Worm (Caenorhabditis elegans) whole organism, L2 larva: ENCODE results near the gene W05H7.1.

Experiments
- F13H6.1 ChIP-seq: sonication (generic microtip); optimal IDR thresholded peaks from 2 replicates; lab custom pipeline; 2016; ENCODE audit warnings: missing genetic modification characterization, missing compliant biosample characterization
- ZK546.5 ChIP-seq: sonication (generic microtip); optimal IDR thresholded peaks from 2 replicates; lab custom pipeline; 2017; ENCODE audit warnings: missing biosample characterization, missing genetic modification characterization
- alr-1 ChIP-seq: fragments of 150-350 bp; optimal IDR thresholded peaks from 2 replicates; lab custom pipeline; 2014; ENCODE audit warnings: missing biosample characterization, missing genetic modification characterization
- ama-1 ChIP-seq: fragments of 150-350 bp; optimal IDR thresholded peaks from 2 replicates; lab custom pipeline; 2018; ENCODE audit warnings: inconsistent platforms
- blmp-1 ChIP-seq: sonication (generic microtip); optimal IDR thresholded peaks from 2 replicates; lab custom pipeline; 2017; ENCODE audit warnings: missing genetic modification characterization, mild to moderate bottlenecking, missing compliant biosample characterization, antibody characterized with exemption, moderate library complexity; ENCODE audit not compliant: insufficient read depth
- ceh-16 ChIP-seq: fragments of 150-350 bp; optimal IDR thresholded peaks from 2 replicates; lab custom pipeline; 2014; ENCODE audit warnings: missing biosample characterization, missing genetic modification characterization
- ceh-82 ChIP-seq: fragments of 150-350 bp; optimal IDR thresholded peaks from 2 replicates; lab custom pipeline; 2014; ENCODE audit warnings: missing biosample characterization, missing genetic modification characterization
- crh-2 ChIP-seq: sonication (generic microtip); optimal IDR thresholded peaks from 2 replicates; lab custom pipeline; 2017; ENCODE audit warnings: missing biosample characterization, missing genetic modification characterization
- egl-27 ChIP-seq: sonication (generic microtip); optimal IDR thresholded peaks from 3 replicates; lab custom pipeline; 2017; ENCODE audit warnings: missing biosample characterization, missing genetic modification reagents, missing genetic modification characterization
- elt-1 ChIP-seq: fragments of 150-350 bp; optimal IDR thresholded peaks from 2 replicates; lab custom pipeline; 2014; ENCODE audit warnings: missing biosample characterization, missing genetic modification characterization
- elt-3 ChIP-seq: sonication (generic microtip); optimal IDR thresholded peaks from 2 replicates; lab custom pipeline; 2017; ENCODE audit warnings: missing biosample characterization, missing genetic modification characterization
- fos-1 ChIP-seq: fragments of 150-350 bp; optimal IDR thresholded peaks from 2 replicates; lab custom pipeline; 2014; ENCODE audit warnings: missing biosample characterization, missing genetic modification characterization
- gmeb-1 ChIP-seq: fragments of 150-350 bp; optimal IDR thresholded peaks from 2 replicates; lab custom pipeline; 2014; ENCODE audit warnings: missing biosample characterization, missing genetic modification characterization
- lin-11 ChIP-seq: fragments of 150-350 bp; sonication (generic microtip); optimal IDR thresholded peaks from 2 replicates; lab custom pipeline; 2014; ENCODE audit warnings: missing biosample characterization, missing genetic modification characterization, inconsistent platforms, mixed read lengths
- lin-13 ChIP-seq: fragments of 150-350 bp; optimal IDR thresholded peaks from 2 replicates; lab custom pipeline; 2014; ENCODE audit warnings: missing biosample characterization, missing genetic modification reagents, missing genetic modification characterization
- lin-39 ChIP-seq: fragments of 150-350 bp; optimal IDR thresholded peaks from 2 replicates; lab custom pipeline; 2014; ENCODE audit warnings: missing biosample characterization, missing genetic modification reagents, missing genetic modification characterization
- lsy-2 ChIP-seq, 2 experiments: fragments of 150-350 bp in 1 of 2; sonication (generic microtip) in 1 of 2; optimal IDR thresholded peaks; 2 replicates each; lab custom pipeline; 2014 to 2017; ENCODE audit warnings: missing biosample characterization in 2 of 2, missing genetic modification characterization in 2 of 2
- mbf-1 ChIP-seq: sonication (generic microtip); optimal IDR thresholded peaks from 2 replicates; lab custom pipeline; 2017; ENCODE audit warnings: missing biosample characterization, missing genetic modification characterization
- mdl-1 ChIP-seq, 2 experiments: fragments of 150-350 bp in 1 of 2; sonication (generic microtip) in 1 of 2; optimal IDR thresholded peaks; 2 replicates each; lab custom pipeline; 2017; ENCODE audit warnings: missing biosample characterization in 2 of 2, missing genetic modification characterization in 2 of 2
- nhr-10 ChIP-seq: sonication (generic microtip); optimal IDR thresholded peaks from 2 replicates; lab custom pipeline; 2017; ENCODE audit warnings: missing biosample characterization, missing genetic modification characterization
- nhr-11 ChIP-seq: fragments of 150-350 bp; optimal IDR thresholded peaks from 2 replicates; lab custom pipeline; 2014; ENCODE audit warnings: missing biosample characterization, missing genetic modification characterization
- nhr-12 ChIP-seq: fragments of 150-350 bp; optimal IDR thresholded peaks from 2 replicates; lab custom pipeline; 2014; ENCODE audit warnings: missing biosample characterization, missing genetic modification characterization
- nhr-129 ChIP-seq: fragments of 150-350 bp; optimal IDR thresholded peaks from 2 replicates; lab custom pipeline; 2014; ENCODE audit warnings: missing biosample characterization, missing genetic modification characterization
- nhr-21 ChIP-seq: fragments of 150-350 bp; optimal IDR thresholded peaks from 2 replicates; lab custom pipeline; 2014; ENCODE audit warnings: missing biosample characterization, missing genetic modification characterization
- nhr-23 ChIP-seq: fragments of 150-350 bp; optimal IDR thresholded peaks from 2 replicates; lab custom pipeline; 2014; ENCODE audit warnings: missing biosample characterization, missing genetic modification reagents, missing genetic modification characterization
- nhr-237 ChIP-seq: fragments of 150-350 bp; optimal IDR thresholded peaks from 2 replicates; lab custom pipeline; 2014; ENCODE audit warnings: missing biosample characterization, missing genetic modification characterization
- nhr-25 ChIP-seq: fragments of 150-350 bp; sonication (generic microtip); optimal IDR thresholded peaks from 3 replicates; lab custom pipeline; 2014; ENCODE audit warnings: missing biosample characterization, missing genetic modification characterization
- nhr-6 ChIP-seq: fragments of 150-350 bp; optimal IDR thresholded peaks from 2 replicates; lab custom pipeline; 2014; ENCODE audit warnings: missing biosample characterization, missing genetic modification characterization
- peb-1 ChIP-seq: fragments of 150-350 bp; optimal IDR thresholded peaks from 2 replicates; lab custom pipeline; 2014; ENCODE audit warnings: missing biosample characterization, missing genetic modification characterization
- sem-4 ChIP-seq: fragments of 150-350 bp; optimal IDR thresholded peaks from 2 replicates; lab custom pipeline; 2014; ENCODE audit warnings: missing biosample characterization, missing genetic modification reagents, missing genetic modification characterization
- sma-3 ChIP-seq: sonication (generic microtip); optimal IDR thresholded peaks from 2 replicates; lab custom pipeline; 2016; ENCODE audit warnings: missing genetic modification reagents, missing genetic modification characterization, missing compliant biosample characterization
- sma-9 ChIP-seq, 2 experiments: fragments of 150-350 bp in 1 of 2; sonication (generic microtip) in 1 of 2; optimal IDR thresholded peaks; 2 replicates each; lab custom pipeline; 2014 to 2016; ENCODE audit warnings: missing genetic modification characterization in 2 of 2, mild to moderate bottlenecking in 1 of 2, missing biosample characterization in 1 of 2, missing compliant biosample characterization in 1 of 2, missing genetic modification reagents in 1 of 2, moderate library complexity in 1 of 2
- unc-62 ChIP-seq: fragments of 150-350 bp; optimal IDR thresholded peaks from 2 replicates; lab custom pipeline; 2014; ENCODE audit warnings: missing biosample characterization, missing genetic modification reagents, missing genetic modification characterization
- ztf-4 ChIP-seq: fragments of 150-350 bp; optimal IDR thresholded peaks from 2 replicates; lab custom pipeline; 2014; ENCODE audit warnings: missing biosample characterization, missing genetic modification characterization

Gene W05H7.1

ce11 chrX:1472880-1473279 is 22.3 kb downstream of the W05H7.1 start, which contains the start of gene D1005.5:
TSS of gene D1005.5 (minus strand) at chrX:1472980.
- TF ChIP-seq nhr-12 (tag; lab: Kevin White, UChicago), result no peak
- no peak for TF ChIP-seq nhr-237 (tag; lab: Kevin White, UChicago)
- no peak for TF ChIP-seq lin-11

ce11 chrX:1473794-1474193 is 23.2 kb downstream of the W05H7.1 start:
- TF ChIP-seq nhr-237 (tag; lab: Kevin White, UChicago) (no peak), nhr-129 (tag; lab: Kevin White, UChicago) (no peak), F13H6.1 (tag; lab: Kevin White, UChicago) (no peak), mdl-1 (tag; optimal IDR thresholded peaks at IDR 0.05; lab: Kevin White, UChicago) (no peak), nhr-12 (tag; lab: Kevin White, UChicago) (no peak), ceh-82 (tag; lab: Kevin White, UChicago) (no peak), elt-3 (tag; lab: Kevin White, UChicago) (no peak), nhr-6 (no peak), unc-62 (no peak), crh-2 (tag; lab: Kevin White, UChicago) (no peak), elt-1 (tag; lab: Kevin White, UChicago) (no peak), ceh-16 (no peak), ztf-4 (tag; lab: Kevin White, UChicago) (no peak), nhr-11 (tag; lab: Kevin White, UChicago) (no peak), ZK546.5 (tag; lab: Kevin White, UChicago) (no peak), peb-1 (tag; lab: Kevin White, UChicago) (no peak), gmeb-1 (no peak), sem-4 (no peak)
- TF ChIP-seq, all 48 proteins: peak for 0

DNA sequence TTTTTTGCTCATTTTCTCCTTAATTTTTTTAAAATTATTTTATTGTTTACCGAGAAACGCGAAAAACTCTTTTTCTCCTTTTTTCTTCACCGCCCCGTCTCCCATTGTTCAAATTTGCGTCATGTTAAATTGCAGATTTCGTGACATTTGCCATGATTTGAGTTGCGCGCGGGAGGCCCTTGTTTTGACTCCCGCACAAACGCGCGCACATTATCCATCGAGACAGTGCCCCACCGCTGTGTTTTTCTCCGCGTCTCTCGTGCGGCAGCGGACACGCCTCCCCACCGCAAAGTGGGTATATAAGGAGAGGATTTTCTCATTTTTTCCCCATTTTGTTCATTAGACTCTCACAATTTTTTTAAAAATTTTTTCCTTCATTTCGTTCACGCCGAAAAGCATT is 25.4 kb downstream of the W05H7.1 start:
- TF ChIP-seq ama-1 (lab: Kevin White, UChicago) (no peak), ztf-4 (tag; lab: Kevin White, UChicago) (no peak), nhr-23 (tag; lab: Kevin White, UChicago) (no peak)

DNA sequence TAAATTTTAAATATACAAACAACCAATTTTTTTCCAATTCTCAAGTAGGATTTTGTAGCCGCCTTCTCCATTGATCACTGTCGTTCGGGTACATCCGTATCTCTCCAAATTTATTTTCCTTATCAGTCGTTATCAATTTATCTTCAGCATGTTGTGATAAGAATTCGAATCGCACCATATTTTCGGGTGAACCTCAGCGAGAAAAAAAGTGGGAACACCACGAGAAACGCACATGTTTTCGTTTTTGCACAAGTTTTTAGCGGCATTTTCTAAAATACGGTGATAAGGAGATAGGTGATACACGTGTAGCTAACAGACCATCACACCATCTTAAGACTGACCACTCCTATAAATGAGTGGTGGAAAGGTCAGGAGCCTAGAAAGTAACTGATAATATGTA is 27.4 kb downstream of the W05H7.1 start:
- TF ChIP-seq ceh-16, result no peak
- TF ChIP-seq gmeb-1, result peak; percentile 19
- TF ChIP-seq nhr-25 (tag; lab: Kevin White, UChicago), result peak; percentile 43
- no peak for TF ChIP-seq mbf-1
- TF ChIP-seq nhr-6, result no peak
- peak; percentile 76 for TF ChIP-seq fos-1 (tag; lab: Kevin White, UChicago)
- no peak for TF ChIP-seq lin-13 (GFP tag; lab: Kevin White, UChicago)
- peak; percentile 82 for TF ChIP-seq crh-2 (tag; lab: Kevin White, UChicago)
- peak; percentile 40 for TF ChIP-seq F13H6.1 (tag; lab: Kevin White, UChicago)
- TF ChIP-seq lsy-2 (tag; optimal IDR thresholded peaks at IDR 0.05; lab: Kevin White, UChicago), result peak in 1 of 2 experiments; percentile 33
- peak in 1 of 2 experiments; percentile 85 for TF ChIP-seq mdl-1 (tag; optimal IDR thresholded peaks at IDR 0.05; lab: Kevin White, UChicago)
- no peak for TF ChIP-seq blmp-1 (tag; lab: Kevin White, UChicago)
- peak; percentile 96 for TF ChIP-seq sma-9 (GFP tag; optimal IDR thresholded peaks at IDR 0.05; lab: Kevin White, UChicago)
- TF ChIP-seq sma-9 (tag; optimal IDR thresholded peaks at IDR 0.05; lab: Kevin White, UChicago), result no peak
- peak; percentile 66 for TF ChIP-seq sma-3 (GFP tag; lab: Kevin White, UChicago)
- TF ChIP-seq egl-27, result peak; percentile 69
- TF ChIP-seq ZK546.5 (tag; lab: Kevin White, UChicago), result no peak
- TF ChIP-seq nhr-21, result peak; percentile 80
- TF ChIP-seq nhr-10 (tag; lab: Kevin White, UChicago), result no peak

DNA sequence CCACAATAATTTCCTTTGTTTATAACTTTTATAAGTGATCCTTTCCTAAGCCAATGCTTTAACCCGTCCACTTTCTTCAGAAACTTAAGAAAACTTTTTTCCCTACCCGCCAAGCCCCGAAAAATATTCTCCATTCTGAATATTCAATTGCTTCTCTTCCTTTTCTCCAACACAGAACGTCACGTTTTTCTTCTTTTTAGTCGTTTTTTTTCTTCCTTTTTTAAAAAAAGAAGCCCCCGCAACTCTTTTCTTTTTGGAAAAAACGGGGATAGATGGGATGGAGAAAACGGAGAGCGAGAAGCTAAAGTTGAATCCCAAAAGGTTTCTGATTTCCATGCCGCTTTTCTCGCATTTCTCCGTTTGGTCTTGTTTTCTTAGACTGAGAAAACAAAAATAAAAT is 28.0 kb downstream of the W05H7.1 start:
- TF ChIP-seq nhr-12 (tag; lab: Kevin White, UChicago) (no peak), nhr-21 (no peak), mbf-1 (no peak), F13H6.1 (tag; lab: Kevin White, UChicago) (no peak), alr-1 (no peak), lin-39 (tag; lab: Kevin White, UChicago) (no peak), elt-1 (tag; lab: Kevin White, UChicago) (no peak), lin-13 (GFP tag; lab: Kevin White, UChicago) (no peak), nhr-10 (tag; lab: Kevin White, UChicago) (no peak), nhr-25 (tag; lab: Kevin White, UChicago) (no peak), nhr-129 (tag; lab: Kevin White, UChicago) (no peak), ama-1 (lab: Kevin White, UChicago) (no peak)
